Comparison of ENCODE assay signal across 1 fruit fly cellular context in the genomic region with DNA sequence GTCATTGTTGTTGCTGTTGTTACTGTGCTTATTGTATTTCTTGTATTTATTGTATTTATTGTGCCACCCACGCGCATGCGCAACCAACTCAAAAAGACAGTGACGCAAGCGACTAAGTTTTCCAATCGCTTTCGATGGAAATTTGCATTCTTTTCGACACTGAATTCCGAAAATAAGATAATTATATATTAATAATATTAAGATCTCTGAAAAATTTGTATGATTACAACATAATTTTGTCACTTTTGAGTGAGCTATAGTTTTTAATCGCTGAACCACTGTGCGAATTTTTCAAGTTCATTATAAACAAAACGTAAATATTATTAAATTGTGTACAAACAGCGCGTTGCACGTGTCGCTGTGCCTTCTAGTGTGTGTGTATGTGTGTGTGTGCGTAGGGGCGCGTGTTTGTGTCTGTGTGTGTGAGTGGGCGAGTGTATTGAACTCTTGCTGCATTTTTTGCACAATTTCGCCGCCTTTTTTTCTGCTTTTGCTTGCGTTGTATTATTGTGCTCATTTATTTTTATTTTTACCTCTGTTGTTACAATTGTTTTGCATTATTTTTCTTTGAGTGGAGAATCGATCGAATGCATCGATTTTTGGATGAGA.
A peak's percentile ranks its signal among the peaks of the same experiment; 100 is the strongest.
TF ChIP-seq lines count a peak whose summit lies in the region.

No protein-coding gene starts in this region.

TF ChIP-seq in whole organism, prepupa, 60 proteins besides CTCF, POLR2A, EP300 and RAD21 (continued from another document):
- TF ChIP-seq pdm3 (GFP tag; optimal IDR thresholded peaks at IDR 0.05; lab: Kevin White, UChicago) (no peak), OdsH (GFP tag; optimal IDR thresholded peaks at IDR 0.05; lab: Kevin White, UChicago) (peak; percentile 33), CG32006 (GFP tag; optimal IDR thresholded peaks at IDR 0.05; lab: Kevin White, UChicago) (peak; percentile 22), CG15336 (GFP tag; IDR thresholded peaks at IDR 0.05; lab: Robert Waterston, UW) (no peak), CG6276 (GFP tag; optimal IDR thresholded peaks at IDR 0.05; lab: Kevin White, UChicago) (no peak), Eip78C (GFP tag; lab: Kevin White, UChicago) (peak; percentile 70), CG11294 (GFP tag; IDR thresholded peaks at IDR 0.05; lab: Robert Waterston, UW) (no peak), fd85E (GFP tag; optimal IDR thresholded peaks at IDR 0.05; lab: Kevin White, UChicago) (no peak), CG3032 (tag; optimal IDR thresholded peaks at IDR 0.05; lab: Kevin White, UChicago) (no peak), Sox14 (GFP tag; optimal IDR thresholded peaks at IDR 0.05; lab: Kevin White, UChicago) (no peak), Hr4 (GFP tag; optimal IDR thresholded peaks at IDR 0.05; lab: Kevin White, UChicago) (no peak), dac (GFP tag; optimal IDR thresholded peaks at IDR 0.05; lab: Kevin White, UChicago) (no peak), CG11762 (GFP tag; optimal IDR thresholded peaks at IDR 0.05; lab: Kevin White, UChicago; ENCODE audit: insufficient read depth) (no peak), fd59A (GFP tag; optimal IDR thresholded peaks at IDR 0.05; lab: Kevin White, UChicago) (no peak), Smox (GFP tag; optimal IDR thresholded peaks at IDR 0.05; lab: Kevin White, UChicago) (peak; percentile 19), Ets21C (GFP tag; optimal IDR thresholded peaks at IDR 0.05; lab: Kevin White, UChicago) (no peak), Met (GFP tag; optimal IDR thresholded peaks at IDR 0.05; lab: Kevin White, UChicago) (peak; percentile 43), CG11902 (GFP tag; optimal IDR thresholded peaks at IDR 0.05; lab: Kevin White, UChicago) (peak; percentile 39), svp (GFP tag; lab: Kevin White, UChicago) (peak; percentile 71), dsx (GFP tag; optimal IDR thresholded peaks at IDR 0.05; lab: Kevin White, UChicago; ENCODE audit: poor library complexity, severe bottlenecking) (no peak), fkh (GFP tag; optimal IDR thresholded peaks at IDR 0.05; lab: Kevin White, UChicago) (no peak), achi (GFP tag; optimal IDR thresholded peaks at IDR 0.05; lab: Kevin White, UChicago) (peak; percentile 37), CG31627 (GFP tag; optimal IDR thresholded peaks at IDR 0.05; lab: Kevin White, UChicago) (peak; percentile 22), CG10631 (GFP tag; optimal IDR thresholded peaks at IDR 0.05; lab: Kevin White, UChicago) (peak; percentile 4), esn (GFP tag; optimal IDR thresholded peaks at IDR 0.05; lab: Kevin White, UChicago) (peak; percentile 46), CG7368 (GFP tag; optimal IDR thresholded peaks at IDR 0.05; lab: Kevin White, UChicago) (no peak), Ets96B (tag; optimal IDR thresholded peaks at IDR 0.05; lab: Kevin White, UChicago) (no peak), CG4318 (GFP tag; optimal IDR thresholded peaks at IDR 0.05; lab: Kevin White, UChicago) (no peak), acj6 (GFP tag; optimal IDR thresholded peaks at IDR 0.05; lab: Kevin White, UChicago) (peak; percentile 28), CG9139 (GFP tag; optimal IDR thresholded peaks at IDR 0.05; lab: Kevin White, UChicago) (no peak), CG6854 (GFP tag; optimal IDR thresholded peaks at IDR 0.05; lab: Kevin White, UChicago) (no peak), CG8319 (GFP tag; optimal IDR thresholded peaks at IDR 0.05; lab: Kevin White, UChicago) (no peak), CG16779 (tag; optimal IDR thresholded peaks at IDR 0.05; lab: Kevin White, UChicago) (no peak), Hr39 (GFP tag; optimal IDR thresholded peaks at IDR 0.05; lab: Kevin White, UChicago) (peak; percentile 19), spab (GFP tag; optimal IDR thresholded peaks at IDR 0.05; lab: Kevin White, UChicago) (no peak), CG34406 (GFP tag; optimal IDR thresholded peaks at IDR 0.05; lab: Kevin White, UChicago) (peak; percentile 46), Hr38 (GFP tag; optimal IDR thresholded peaks at IDR 0.05; lab: Kevin White, UChicago) (no peak), Sox102F (GFP tag; optimal IDR thresholded peaks at IDR 0.05; lab: Kevin White, UChicago) (peak; percentile 7), lz (GFP tag; optimal IDR thresholded peaks at IDR 0.05; lab: Kevin White, UChicago) (peak; percentile 35)
